Worm (Caenorhabditis elegans): ENCODE data around the gene str-125.

ce11 chrV:17059987-17060386 is 15.8 kb downstream of the str-125 start, which contains the start of gene sri-66:
- TF ChIP-seq unc-39 (tag; optimal IDR thresholded peaks at IDR 0.05) (no peak), snpc-4 (tag; optimal IDR thresholded peaks at IDR 0.05) (no peak), ztf-11 (tag; optimal IDR thresholded peaks at IDR 0.05) (no peak)

Data from whole organism, L4 larva.